Worm (Caenorhabditis elegans): Measurements from ENCODE around the gene C08E8.9.

DNA sequence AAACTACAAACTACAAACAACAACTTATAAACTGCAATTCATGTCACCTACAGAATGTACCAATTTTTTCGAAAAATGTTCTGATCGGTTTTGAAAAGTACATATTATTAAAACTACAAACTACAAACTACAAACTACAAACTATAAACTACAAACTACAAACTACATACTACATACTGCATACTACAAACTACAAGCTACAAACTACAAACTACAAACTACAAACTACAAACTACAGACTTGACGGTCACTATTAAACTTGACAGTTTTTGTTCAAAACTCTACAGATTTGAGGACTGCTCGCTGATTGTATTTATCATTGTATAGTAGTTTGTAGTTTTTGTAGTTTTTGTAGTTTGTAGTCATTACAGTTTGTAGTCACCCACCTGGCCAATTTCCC is 10.4 kb upstream of the C08E8.9 start:
- no peak for TF ChIP-seq blmp-1 (tag; optimal IDR thresholded peaks at IDR 0.05)
- TF ChIP-seq nhr-28 (tag; optimal IDR thresholded peaks at IDR 0.05), result no peak
- TF ChIP-seq mab-5 (tag; optimal IDR thresholded peaks at IDR 0.05), result no peak
- TF ChIP-seq elt-3 (tag; optimal IDR thresholded peaks at IDR 0.05), result no peak
- no peak for TF ChIP-seq hlh-1 (tag; optimal IDR thresholded peaks at IDR 0.05)
- no peak for TF ChIP-seq elt-1 (tag; optimal IDR thresholded peaks at IDR 0.05; ENCODE audit: borderline replicate concordance, insufficient read depth)

Data from whole organism, mixed stage, embryonic.